Comparison of ENCODE assay signal across 2 fruit fly cellular contexts in the genomic region with DNA sequence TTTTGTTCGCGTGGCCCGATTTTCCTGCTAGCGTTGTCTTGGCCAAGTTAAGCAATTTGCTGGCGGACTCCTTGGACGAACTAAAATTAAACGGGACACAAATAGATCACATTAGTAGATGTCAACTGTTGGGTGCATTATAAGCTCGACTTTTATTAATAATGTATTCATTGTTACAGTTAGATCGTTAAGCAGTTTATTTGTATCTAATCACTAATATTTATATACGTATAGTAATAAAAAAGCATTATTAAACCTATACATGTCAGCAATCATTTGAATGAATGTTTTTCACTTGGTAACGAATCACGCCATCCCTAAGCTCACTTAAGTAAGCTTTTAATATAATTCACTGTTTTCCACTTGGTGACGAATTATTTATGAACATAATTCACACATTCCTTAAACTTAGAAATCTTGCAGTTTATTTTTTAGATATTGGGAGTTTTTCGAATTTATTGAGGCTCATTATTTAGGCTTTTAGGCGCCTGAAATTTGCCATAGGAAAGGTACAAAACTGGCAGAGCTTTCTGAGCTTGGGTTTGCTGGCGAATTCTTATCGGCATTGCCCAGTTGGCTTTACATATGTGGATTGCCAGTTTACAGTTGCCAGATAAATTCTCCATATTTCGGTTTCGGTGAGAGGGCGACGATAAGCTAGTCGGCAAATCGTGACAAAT.
TF ChIP-seq lines count a peak whose summit lies in the region.

Gene CG7381 (minus strand): TSS at position 101 of the 680 bp plus-strand sequence.
Gene CG7091 (plus strand): TSS at position 630 of the 680 bp plus-strand sequence.

TF ChIP-seq in whole organism, adult, 20 proteins besides CTCF, POLR2A, EP300 and RAD21:
- TF ChIP-seq CG11617 (GFP tag; optimal IDR thresholded peaks at IDR 0.05; lab: Kevin White, UChicago) (no peak), Mnt (GFP tag; optimal IDR thresholded peaks at IDR 0.05; lab: Kevin White, UChicago) (no peak), kay (GFP tag; lab: Kevin White, UChicago; ENCODE audit: borderline replicate concordance) (peak; percentile 48), pad (GFP tag; optimal IDR thresholded peaks at IDR 0.05; lab: Kevin White, UChicago) (peak; percentile 70), Crg-1 (GFP tag; optimal IDR thresholded peaks at IDR 0.05; lab: Kevin White, UChicago) (no peak), CG14711 (tag; optimal IDR thresholded peaks at IDR 0.05; lab: Kevin White, UChicago) (no peak), CG5204 (GFP tag; optimal IDR thresholded peaks at IDR 0.05; lab: Kevin White, UChicago) (no peak), Clk (GFP tag; optimal IDR thresholded peaks at IDR 0.05; lab: Kevin White, UChicago) (no peak), CG12768 (GFP tag; optimal IDR thresholded peaks at IDR 0.05; lab: Kevin White, UChicago) (no peak), ovo (GFP tag; optimal IDR thresholded peaks at IDR 0.05; lab: Kevin White, UChicago) (no peak), toe (GFP tag; optimal IDR thresholded peaks at IDR 0.05; lab: Kevin White, UChicago) (no peak), bab1 (GFP tag; optimal IDR thresholded peaks at IDR 0.05; lab: Kevin White, UChicago) (peak; percentile 0), CG1620 (GFP tag; optimal IDR thresholded peaks at IDR 0.05; lab: Kevin White, UChicago) (no peak), CG7045 (GFP tag; optimal IDR thresholded peaks at IDR 0.05; lab: Kevin White, UChicago) (no peak), Hr96 (GFP tag; optimal IDR thresholded peaks at IDR 0.05; lab: Kevin White, UChicago) (no peak), CG33017 (tag; optimal IDR thresholded peaks at IDR 0.05; lab: Kevin White, UChicago) (no peak), cic (GFP tag; optimal IDR thresholded peaks at IDR 0.05; lab: Kevin White, UChicago) (no peak), CG7101 (tag; optimal IDR thresholded peaks at IDR 0.05; lab: Kevin White, UChicago) (no peak), tj (GFP tag; optimal IDR thresholded peaks at IDR 0.05; lab: Kevin White, UChicago) (no peak), cnc (optimal IDR thresholded peaks at IDR 0.05; lab: Kevin White, UChicago) (no peak)

TF ChIP-seq in whole organism, prepupa, 60 proteins besides CTCF, POLR2A, EP300 and RAD21:
- TF ChIP-seq Hr4 (GFP tag; optimal IDR thresholded peaks at IDR 0.05; lab: Kevin White, UChicago) (no peak), cyc (GFP tag; optimal IDR thresholded peaks at IDR 0.05; lab: Kevin White, UChicago) (no peak), Blimp-1 (GFP tag; optimal IDR thresholded peaks at IDR 0.05; lab: Kevin White, UChicago) (no peak), CG6792 (GFP tag; optimal IDR thresholded peaks at IDR 0.05; lab: Kevin White, UChicago) (no peak), CG4318 (GFP tag; optimal IDR thresholded peaks at IDR 0.05; lab: Kevin White, UChicago) (no peak), CG10631 (GFP tag; optimal IDR thresholded peaks at IDR 0.05; lab: Kevin White, UChicago) (no peak), Eip78C (GFP tag; lab: Kevin White, UChicago) (peak; percentile 22), lz (GFP tag; optimal IDR thresholded peaks at IDR 0.05; lab: Kevin White, UChicago) (no peak)
TF ChIP-seq in whole organism, prepupa: peak in this region for 1.
